Fruit fly (Drosophila melanogaster): ENCODE data around the gene dop.

DNA sequence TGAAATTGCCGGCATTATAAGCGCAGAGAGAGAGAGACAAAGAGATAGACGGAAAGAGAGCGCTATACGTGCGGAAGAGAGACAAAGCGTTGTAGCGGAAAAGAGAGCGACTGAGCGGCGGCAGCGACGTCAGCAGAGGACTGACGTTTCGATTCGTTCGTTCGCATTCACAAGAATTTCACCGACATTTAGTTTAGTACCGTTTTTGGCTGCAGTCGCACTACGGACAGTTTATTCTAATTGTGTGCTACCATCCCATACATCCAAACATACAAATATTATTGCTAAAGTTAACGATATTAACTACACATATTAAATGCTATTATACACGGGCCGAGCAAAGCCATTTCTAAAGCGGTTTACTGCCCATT is 30.6 kb upstream of the dop start, which contains the start of gene CrebA:
- no peak for TF ChIP-seq Ptx1 (GFP tag; IDR thresholded peaks at IDR 0.05)
- TF ChIP-seq psq (GFP tag; optimal IDR thresholded peaks at IDR 0.05), result no peak
- TF ChIP-seq CG11695 (GFP tag; IDR thresholded peaks at IDR 0.05), result no peak
- TF ChIP-seq Nf-YA (GFP tag; IDR thresholded peaks at IDR 0.05), result no peak
- no peak for TF ChIP-seq Dfd (GFP tag; optimal IDR thresholded peaks at IDR 0.05)
- TF ChIP-seq Rfx (GFP tag; IDR thresholded peaks at IDR 0.05), result no peak
- no peak for TF ChIP-seq Fer3 (tag; optimal IDR thresholded peaks at IDR 0.05)
- TF ChIP-seq Mad (GFP tag; optimal IDR thresholded peaks at IDR 0.05), result no peak
- no peak for TF ChIP-seq Kr (GFP tag; optimal IDR thresholded peaks at IDR 0.05)
- no peak for TF ChIP-seq CG7372 (GFP tag; IDR thresholded peaks at IDR 0.05)

Measured in whole organism, embryonic.